Fruit fly (Drosophila melanogaster): ENCODE measurements around the gene CAH5.

The CAH5 gene

dm6 chr3R:31310300-31310699 is 47.9 kb downstream of the CAH5 start (continued):
- TF ChIP-seq pros (GFP tag; optimal IDR thresholded peaks at IDR 0.05) (peak; percentile 18), CG6654 (GFP tag; optimal IDR thresholded peaks at IDR 0.05) (no peak), z (GFP tag; IDR thresholded peaks at IDR 0.05) (peak; percentile 78), Oli (tag; optimal IDR thresholded peaks at IDR 0.05) (no peak), HLH4C (GFP tag; IDR thresholded peaks at IDR 0.05; ENCODE audit: partially characterized antibody) (0 out of 3 replicates have a peak, but pooled peaks have one; percentile 14), slbo (GFP tag; IDR thresholded peaks at IDR 0.05) (0 out of 2 replicates have a peak, but pooled peaks have one; percentile 28), CG14050 (GFP tag; IDR thresholded peaks at IDR 0.05) (no peak), crol (GFP tag; IDR thresholded peaks at IDR 0.05) (peak; percentile 91), nom (GFP tag; optimal IDR thresholded peaks at IDR 0.05) (no peak), cas (GFP tag; IDR thresholded peaks at IDR 0.05) (no peak), Med (GFP tag) (peak; percentile 37), hbn (GFP tag; IDR thresholded peaks at IDR 0.05; ENCODE audit: partially characterized antibody) (no peak), CG10565 (GFP tag; optimal IDR thresholded peaks at IDR 0.05) (no peak), CG6813 (GFP tag; optimal IDR thresholded peaks at IDR 0.05) (no peak), CG3995 (GFP tag; optimal IDR thresholded peaks at IDR 0.05) (no peak), croc (GFP tag; conservative IDR thresholded peaks at IDR 0.05) (no peak), rib (GFP tag; IDR thresholded peaks at IDR 0.05) (no peak), scrt (GFP tag; optimal IDR thresholded peaks at IDR 0.05) (no peak), CG6254 (GFP tag; optimal IDR thresholded peaks at IDR 0.05) (no peak), CG15269 (tag; optimal IDR thresholded peaks at IDR 0.05) (no peak), Spps (tag; optimal IDR thresholded peaks at IDR 0.05) (no peak), chinmo (GFP tag; IDR thresholded peaks at IDR 0.05; ENCODE audit: partially characterized antibody) (0 out of 4 replicates have a peak, but pooled peaks have one; percentile 7), CG31365 (tag; optimal IDR thresholded peaks at IDR 0.05) (no peak), H15 (GFP tag; IDR thresholded peaks at IDR 0.05) (no peak), CG4617 (GFP tag; optimal IDR thresholded peaks at IDR 0.05; ENCODE audit: borderline replicate concordance) (no peak), ci (GFP tag; IDR thresholded peaks at IDR 0.05) (0 out of 3 replicates have a peak, but pooled peaks have one; percentile 8), tup (GFP tag; optimal IDR thresholded peaks at IDR 0.05) (no peak), grn (GFP tag; optimal IDR thresholded peaks at IDR 0.05) (no peak), CG9932 (GFP tag; IDR thresholded peaks at IDR 0.05) (peak; percentile 15; the same call in 1 of the 2 replicates), CG18619 (GFP tag; optimal IDR thresholded peaks at IDR 0.05) (no peak), CG32532 (GFP tag; IDR thresholded peaks at IDR 0.05) (peak; percentile 33), Mes4 (GFP tag; optimal IDR thresholded peaks at IDR 0.05) (no peak), CG10959 (GFP tag; IDR thresholded peaks at IDR 0.05) (no peak), Rfx (GFP tag; IDR thresholded peaks at IDR 0.05) (peak; percentile 46; the same call in 1 of the 2 replicates), Hey (tag; optimal IDR thresholded peaks at IDR 0.05) (no peak), ewg (GFP tag; optimal IDR thresholded peaks at IDR 0.05) (peak; percentile 37), CG12769 (tag; optimal IDR thresholded peaks at IDR 0.05) (peak; percentile 1), gt (GFP tag; IDR thresholded peaks at IDR 0.05) (no peak), Hr78 (GFP tag; optimal IDR thresholded peaks at IDR 0.05) (no peak), CG15601 (tag; optimal IDR thresholded peaks at IDR 0.05) (no peak), vvl (GFP tag; IDR thresholded peaks at IDR 0.05) (peak; percentile 44; the same call in 1 of the 2 replicates), fd102C (GFP tag; optimal IDR thresholded peaks at IDR 0.05) (no peak), CG8944 (GFP tag; optimal IDR thresholded peaks at IDR 0.05) (no peak), CG34422 (GFP tag; IDR thresholded peaks at IDR 0.05) (0 out of 3 replicates have a peak, but pooled peaks have one; percentile 6), tin (GFP tag; optimal IDR thresholded peaks at IDR 0.05) (no peak), pan (optimal IDR thresholded peaks at IDR 0.05) (no peak), pan (GFP tag; optimal IDR thresholded peaks at IDR 0.05 in 1 of 2, IDR thresholded peaks at IDR 0.05 in 1 of 2) (peak in 1 of 2 experiments; percentile 28), sug (tag; optimal IDR thresholded peaks at IDR 0.05) (no peak), eyg (GFP tag; optimal IDR thresholded peaks at IDR 0.05) (no peak), dan (GFP tag; IDR thresholded peaks at IDR 0.05) (no peak)
